Fruit fly (Drosophila melanogaster) whole organism, prepupa: Measurements from ENCODE around the gene siz.

Experiments used
- Blimp-1 ChIP-seq: fragments of 200-800 bp; sonication (Bioruptor generic); optimal IDR thresholded peaks from 3 replicates; lab custom pipeline; 2017; ENCODE audit warnings: missing biosample characterization, missing genetic modification characterization, mild to moderate bottlenecking, moderate library complexity, missing genetic modification reagents
- CG10631 ChIP-seq: fragments of 200-800 bp; sonication (Bioruptor generic); optimal IDR thresholded peaks from 2 replicates; lab custom pipeline; 2016; ENCODE audit warnings: missing biosample characterization, missing genetic modification characterization
- CG10669 ChIP-seq: fragments of 200-800 bp; sonication (Bioruptor generic); optimal IDR thresholded peaks from 3 replicates; lab custom pipeline; 2018; ENCODE audit warnings: missing biosample characterization, mild to moderate bottlenecking, missing genetic modification characterization, moderate library complexity
- CG11294 ChIP-seq: fragments of 200-800 bp; sonication (Bioruptor generic); IDR thresholded peaks from 2 replicates; pipeline ENCODE4 v1.3.6; 2022; ENCODE audit warnings: missing biosample characterization, missing genetic modification characterization
- CG11762 ChIP-seq: fragments of 200-800 bp; sonication (Bioruptor generic); optimal IDR thresholded peaks from 3 replicates; lab custom pipeline; 2016; ENCODE audit warnings: missing biosample characterization, missing genetic modification characterization; ENCODE audit not compliant: insufficient read depth
- CG11902 ChIP-seq: fragments of 200-800 bp; sonication (Bioruptor generic); optimal IDR thresholded peaks from 3 replicates; lab custom pipeline; 2016; ENCODE audit warnings: missing biosample characterization, missing genetic modification characterization
- CG15336 ChIP-seq: fragments of 200-800 bp; sonication (Bioruptor generic); IDR thresholded peaks from 2 replicates; pipeline ENCODE4 v1.3.6; 2022; ENCODE audit warnings: missing biosample characterization, missing genetic modification characterization
- CG1621 ChIP-seq: fragments of 200-800 bp; sonication (Bioruptor generic); optimal IDR thresholded peaks from 3 replicates; lab custom pipeline; 2018; ENCODE audit warnings: missing biosample characterization, mild to moderate bottlenecking, missing genetic modification characterization
- CG16779 ChIP-seq: fragments of 200-800 bp; sonication (Bioruptor generic); optimal IDR thresholded peaks from 3 replicates; lab custom pipeline; 2017; ENCODE audit warnings: missing biosample characterization, mild to moderate bottlenecking, missing genetic modification characterization
- CG3032 ChIP-seq: fragments of 200-800 bp; optimal IDR thresholded peaks from 2 replicates; lab custom pipeline; 2019; ENCODE audit warnings: missing biosample characterization, mild to moderate bottlenecking, missing genetic modification characterization, moderate library complexity
- CG31627 ChIP-seq: fragments of 200-800 bp; sonication (Bioruptor generic); optimal IDR thresholded peaks from 3 replicates; lab custom pipeline; 2016; ENCODE audit warnings: missing biosample characterization, missing genetic modification characterization
- CG32006 ChIP-seq: fragments of 200-800 bp; sonication (Bioruptor generic); optimal IDR thresholded peaks from 3 replicates; lab custom pipeline; 2017; ENCODE audit warnings: missing biosample characterization, mild to moderate bottlenecking, missing genetic modification characterization
- CG34406 ChIP-seq: fragments of 200-800 bp; sonication (Bioruptor generic); optimal IDR thresholded peaks from 3 replicates; lab custom pipeline; 2016; ENCODE audit warnings: missing biosample characterization, missing genetic modification characterization
- CG3919 ChIP-seq: fragments of 200-800 bp; sonication (Bioruptor generic); optimal IDR thresholded peaks from 3 replicates; lab custom pipeline; 2016; ENCODE audit warnings: missing biosample characterization, missing genetic modification characterization
- CG4318 ChIP-seq: fragments of 200-800 bp; sonication (Bioruptor generic); optimal IDR thresholded peaks from 3 replicates; lab custom pipeline; 2017; ENCODE audit warnings: missing biosample characterization, mild to moderate bottlenecking, missing genetic modification characterization
- CG6792 ChIP-seq: fragments of 200-800 bp; sonication (Bioruptor generic); optimal IDR thresholded peaks from 3 replicates; lab custom pipeline; 2016; ENCODE audit warnings: missing biosample characterization, missing genetic modification characterization
- CG6808 ChIP-seq: fragments of 200-800 bp; sonication (Bioruptor generic); optimal IDR thresholded peaks from 3 replicates; lab custom pipeline; 2017; ENCODE audit warnings: missing biosample characterization, missing genetic modification characterization, mild to moderate bottlenecking, moderate library complexity, missing genetic modification reagents
- CG6854 ChIP-seq: fragments of 200-800 bp; sonication (Bioruptor generic); optimal IDR thresholded peaks from 2 replicates; lab custom pipeline; 2017; ENCODE audit warnings: missing biosample characterization, mild to moderate bottlenecking, missing genetic modification characterization
- CG7368 ChIP-seq: fragments of 200-800 bp; sonication (Bioruptor generic); optimal IDR thresholded peaks from 3 replicates; lab custom pipeline; 2016; ENCODE audit warnings: missing biosample characterization, missing genetic modification characterization
- CG8119 ChIP-seq: fragments of 200-800 bp; sonication (Bioruptor generic); IDR thresholded peaks from 3 replicates; pipeline ENCODE4 v1.3.6; 2022; ENCODE audit warnings: missing biosample characterization, missing genetic modification characterization
- CG8632 ChIP-seq: fragments of 200-800 bp; sonication (Bioruptor generic); optimal IDR thresholded peaks from 3 replicates; lab custom pipeline; 2016; ENCODE audit warnings: missing biosample characterization, missing genetic modification characterization
- Eip75B ChIP-seq: fragments of 200-800 bp; sonication (Bioruptor generic); optimal IDR thresholded peaks from 3 replicates; lab custom pipeline; 2016; ENCODE audit warnings: missing biosample characterization, missing genetic modification characterization
- Eip78C ChIP-seq: fragments of 200-800 bp; sonication (Bioruptor generic); peaks from one replicate; lab custom pipeline; 2016; ENCODE audit warnings: missing biosample characterization, missing genetic modification characterization
- Ets96B ChIP-seq: fragments of 200-800 bp; optimal IDR thresholded peaks from 2 replicates; lab custom pipeline; 2019; ENCODE audit warnings: missing biosample characterization, mild to moderate bottlenecking, missing genetic modification characterization, moderate library complexity
- Gug ChIP-seq: fragments of 200-800 bp; sonication (Bioruptor generic); IDR thresholded peaks from 2 replicates; pipeline ENCODE4 v1.3.6; 2022; ENCODE audit warnings: missing biosample characterization, missing genetic modification characterization
- Hr39 ChIP-seq: fragments of 200-800 bp; sonication (Bioruptor generic); optimal IDR thresholded peaks from 2 replicates; lab custom pipeline; 2016; ENCODE audit warnings: missing biosample characterization, missing genetic modification characterization
- Hr4 ChIP-seq: fragments of 200-800 bp; sonication (Bioruptor generic); optimal IDR thresholded peaks from 3 replicates; lab custom pipeline; 2016; ENCODE audit warnings: missing biosample characterization, missing genetic modification characterization
- Lpt ChIP-seq: fragments of 200-800 bp; sonication (Bioruptor generic); optimal IDR thresholded peaks from 3 replicates; lab custom pipeline; 2016; ENCODE audit warnings: missing biosample characterization, missing genetic modification characterization
- Met ChIP-seq: fragments of 200-800 bp; sonication (Bioruptor generic); optimal IDR thresholded peaks from 3 replicates; lab custom pipeline; 2016; ENCODE audit warnings: missing biosample characterization, missing genetic modification characterization
- OdsH ChIP-seq: fragments of 200-800 bp; sonication (Bioruptor generic); optimal IDR thresholded peaks from 3 replicates; lab custom pipeline; 2016; ENCODE audit warnings: missing biosample characterization, missing genetic modification characterization
- Smox ChIP-seq: fragments of 200-800 bp; sonication (Bioruptor generic); optimal IDR thresholded peaks from 3 replicates; lab custom pipeline; 2016; ENCODE audit warnings: missing biosample characterization, missing genetic modification characterization
- Sox102F ChIP-seq: fragments of 200-800 bp; sonication (Bioruptor generic); optimal IDR thresholded peaks from 2 replicates; lab custom pipeline; 2016; ENCODE audit warnings: missing biosample characterization, mild to moderate bottlenecking, missing genetic modification characterization
- achi ChIP-seq: fragments of 200-800 bp; sonication (Bioruptor generic); optimal IDR thresholded peaks from 3 replicates; lab custom pipeline; 2016; ENCODE audit warnings: missing biosample characterization, missing genetic modification characterization
- acj6 ChIP-seq: fragments of 200-800 bp; sonication (Bioruptor generic); optimal IDR thresholded peaks from 3 replicates; lab custom pipeline; 2016; ENCODE audit warnings: missing biosample characterization, missing genetic modification characterization
- cyc ChIP-seq: fragments of 200-800 bp; sonication (Bioruptor generic); optimal IDR thresholded peaks from 3 replicates; lab custom pipeline; 2016; ENCODE audit warnings: missing biosample characterization, missing genetic modification characterization
- dsx ChIP-seq: fragments of 200-800 bp; optimal IDR thresholded peaks from 3 replicates; lab custom pipeline; 2019; ENCODE audit warnings: missing biosample characterization, mild to moderate bottlenecking, missing genetic modification characterization, moderate library complexity; ENCODE audit not compliant: poor library complexity, severe bottlenecking
- eg ChIP-seq: fragments of 200-800 bp; sonication (Bioruptor generic); IDR thresholded peaks from 3 replicates; pipeline ENCODE4 v1.3.6; 2022; ENCODE audit warnings: missing biosample characterization, missing genetic modification characterization
- esn ChIP-seq: fragments of 200-800 bp; sonication (Bioruptor generic); optimal IDR thresholded peaks from 2 replicates; lab custom pipeline; 2016; ENCODE audit warnings: missing biosample characterization, mild to moderate bottlenecking, missing genetic modification characterization, moderate library complexity
- fd59A ChIP-seq: fragments of 200-800 bp; sonication (Bioruptor generic); optimal IDR thresholded peaks from 2 replicates; lab custom pipeline; 2017; ENCODE audit warnings: missing biosample characterization, mild to moderate bottlenecking, missing genetic modification characterization, missing genetic modification reagents
- fkh ChIP-seq: fragments of 200-800 bp; sonication (Bioruptor generic); optimal IDR thresholded peaks from 3 replicates; lab custom pipeline; 2017; ENCODE audit warnings: missing biosample characterization, mild to moderate bottlenecking, missing genetic modification characterization, moderate library complexity
- lz ChIP-seq: fragments of 200-800 bp; sonication (Bioruptor generic); optimal IDR thresholded peaks from 3 replicates; lab custom pipeline; 2016; ENCODE audit warnings: missing biosample characterization, missing genetic modification characterization
- pdm3 ChIP-seq: fragments of 200-800 bp; sonication (Bioruptor generic); optimal IDR thresholded peaks from 3 replicates; lab custom pipeline; 2016; ENCODE audit warnings: missing biosample characterization, missing genetic modification characterization
- spab ChIP-seq: fragments of 200-800 bp; sonication (Bioruptor generic); optimal IDR thresholded peaks from 2 replicates; lab custom pipeline; 2017; ENCODE audit warnings: missing biosample characterization, mild to moderate bottlenecking, missing genetic modification characterization, missing genetic modification reagents
- ss ChIP-seq, 2 experiments: fragments of 200-800 bp; sonication (Bioruptor generic); optimal IDR thresholded peaks; 2 replicates in 1 of 2; 3 replicates in 1 of 2; lab custom pipeline; 2017 to 2018; ENCODE audit warnings: mild to moderate bottlenecking in 2 of 2, missing biosample characterization in 2 of 2, missing genetic modification characterization in 2 of 2, moderate library complexity in 1 of 2
- svp ChIP-seq: fragments of 200-800 bp; sonication (Bioruptor generic); peaks from one replicate; lab custom pipeline; 2016; ENCODE audit warnings: missing biosample characterization, missing genetic modification characterization
- topi ChIP-seq: fragments of 200-800 bp; sonication (Bioruptor generic); optimal IDR thresholded peaks from 3 replicates; lab custom pipeline; 2016; ENCODE audit warnings: missing biosample characterization, missing genetic modification characterization
- vri ChIP-seq: fragments of 200-800 bp; sonication (Bioruptor generic); optimal IDR thresholded peaks from 3 replicates; lab custom pipeline; 2016; ENCODE audit warnings: missing biosample characterization, mild to moderate bottlenecking, missing genetic modification characterization

Gene siz

DNA sequence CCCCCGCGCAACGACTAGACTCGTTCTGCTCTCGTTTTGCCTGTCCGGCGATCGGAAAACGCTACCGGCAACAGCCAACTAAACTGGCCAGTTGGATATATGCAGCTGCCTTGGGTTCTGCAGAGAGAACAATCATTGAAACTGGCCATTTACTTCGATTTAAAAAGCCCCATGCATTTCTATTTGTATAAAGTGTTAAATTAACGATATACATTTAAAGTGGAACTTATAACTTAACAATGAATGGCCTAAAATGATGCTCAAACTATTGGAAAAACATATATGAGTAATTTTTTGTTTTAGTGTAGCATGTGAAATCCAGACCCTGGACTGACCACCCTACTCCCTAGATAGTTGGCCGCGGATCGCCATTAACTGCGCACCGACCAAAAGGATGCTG is 45.5 kb upstream of the siz start (continued):
- TF ChIP-seq Ets96B (tag; lab: Kevin White, UChicago) (peak; percentile 86), CG15336 (GFP tag; lab: Robert Waterston, UW) (peak; percentile 67; the same call in 1 of the 2 replicates), Eip78C (GFP tag; lab: Kevin White, UChicago) (peak; percentile 90), fd59A (peak; percentile 67), CG6854 (GFP tag; lab: Kevin White, UChicago) (no peak), topi (peak; percentile 9), Hr39 (GFP tag; lab: Kevin White, UChicago) (no peak), CG10631 (GFP tag; lab: Kevin White, UChicago) (peak; percentile 84), CG6792 (GFP tag; lab: Kevin White, UChicago) (peak; percentile 54), Met (GFP tag; lab: Kevin White, UChicago) (peak; percentile 27), CG3919 (GFP tag; lab: Kevin White, UChicago) (peak; percentile 65), esn (GFP tag; lab: Kevin White, UChicago) (no peak), CG8119 (peak; percentile 70; the same call in 2 of the 3 replicates), fkh (GFP tag; lab: Kevin White, UChicago) (no peak), CG32006 (GFP tag; lab: Kevin White, UChicago) (peak; percentile 57), CG3032 (tag; lab: Kevin White, UChicago) (peak; percentile 77), achi (peak; percentile 76), CG4318 (GFP tag; lab: Kevin White, UChicago) (peak; percentile 18), CG11762 (GFP tag; lab: Kevin White, UChicago) (peak; percentile 5), CG31627 (GFP tag; lab: Kevin White, UChicago) (no peak)
- TF ChIP-seq, all 60 proteins: peak for 38

DNA sequence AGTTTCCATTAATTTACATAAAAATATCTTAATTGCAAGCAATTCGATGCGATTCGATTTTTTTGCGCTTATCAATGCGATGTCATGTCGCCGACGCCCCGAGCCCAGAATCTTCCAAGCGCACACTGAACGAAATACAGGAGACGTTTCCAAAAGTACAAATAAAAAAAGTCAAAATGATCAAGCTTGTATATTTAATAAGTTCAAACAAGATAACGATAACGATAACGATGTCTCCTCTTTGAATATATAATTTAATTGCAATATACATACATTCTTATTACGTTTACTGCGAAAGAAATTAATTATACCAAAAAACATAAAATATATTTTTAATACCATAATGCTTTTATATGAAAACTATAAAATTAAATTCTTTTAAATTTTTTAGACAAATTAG is 44.1 kb upstream of the siz start:
- TF ChIP-seq Hr4 (GFP tag; lab: Kevin White, UChicago) (no peak), svp (GFP tag; lab: Kevin White, UChicago) (peak; percentile 89), Smox (GFP tag; lab: Kevin White, UChicago) (peak; percentile 26), Sox102F (peak; percentile 41), Eip75B (peak; percentile 43), Blimp-1 (GFP tag; lab: Kevin White, UChicago) (no peak), CG31627 (GFP tag; lab: Kevin White, UChicago) (peak; percentile 22), fkh (GFP tag; lab: Kevin White, UChicago) (no peak), acj6 (peak; percentile 61), Eip78C (GFP tag; lab: Kevin White, UChicago) (peak; percentile 88), Ets96B (tag; lab: Kevin White, UChicago) (peak; percentile 77), CG11902 (GFP tag; lab: Kevin White, UChicago) (peak; percentile 8), CG8632 (GFP tag; lab: Kevin White, UChicago) (peak; percentile 72), topi (peak; percentile 52), eg (no peak), Lpt (GFP tag; lab: Kevin White, UChicago) (no peak), vri (GFP tag; lab: Kevin White, UChicago) (no peak), CG34406 (peak; percentile 67), CG16779 (tag; lab: Kevin White, UChicago) (no peak), lz (GFP tag; lab: Kevin White, UChicago) (peak; percentile 26), pdm3 (peak; percentile 35), CG6808 (GFP tag; lab: Kevin White, UChicago) (peak; percentile 19), cyc (GFP tag; lab: Kevin White, UChicago) (peak; percentile 31), Gug (no peak), fd59A (peak; percentile 50), CG10631 (GFP tag; lab: Kevin White, UChicago) (peak; percentile 49), Met (GFP tag; lab: Kevin White, UChicago) (peak; percentile 49), CG11762 (GFP tag; lab: Kevin White, UChicago) (no peak), CG1621 (tag; lab: Kevin White, UChicago) (no peak), CG3919 (GFP tag; lab: Kevin White, UChicago) (peak; percentile 66), dsx (peak; percentile 44), CG11294 (GFP tag; lab: Robert Waterston, UW) (no peak), CG7368 (GFP tag; lab: Kevin White, UChicago) (peak; percentile 23), OdsH (GFP tag; lab: Kevin White, UChicago) (no peak), CG3032 (tag; lab: Kevin White, UChicago) (peak; percentile 58), esn (GFP tag; lab: Kevin White, UChicago) (peak; percentile 61), ss (GFP tag; optimal IDR thresholded peaks at IDR 0.05; lab: Kevin White, UChicago) (peak; percentile 22 to 65), achi (peak; percentile 49), CG10669 (peak; percentile 62), spab (GFP tag; lab: Kevin White, UChicago) (peak; percentile 51)
